Fruit fly (Drosophila melanogaster): ENCODE data around the gene CG6356.

- TF ChIP-seq psq (optimal IDR thresholded peaks at IDR 0.05): no peak
- no peak for TF ChIP-seq pan (optimal IDR thresholded peaks at IDR 0.05)
- TF ChIP-seq EcR (GFP tag; optimal IDR thresholded peaks at IDR 0.05): no peak
- no peak for TF ChIP-seq CG8478 (optimal IDR thresholded peaks at IDR 0.05)
- no peak for TF ChIP-seq usp (GFP tag; optimal IDR thresholded peaks at IDR 0.05)
- TF ChIP-seq Dll (optimal IDR thresholded peaks at IDR 0.05): no peak
Measured at dm6 chr3R:24336622-24337021, 52.9 kb downstream of the CG6356 start, which contains the start of gene CG6432.
